Fruit fly (Drosophila melanogaster): ENCODE results near the gene CG13970.

DNA sequence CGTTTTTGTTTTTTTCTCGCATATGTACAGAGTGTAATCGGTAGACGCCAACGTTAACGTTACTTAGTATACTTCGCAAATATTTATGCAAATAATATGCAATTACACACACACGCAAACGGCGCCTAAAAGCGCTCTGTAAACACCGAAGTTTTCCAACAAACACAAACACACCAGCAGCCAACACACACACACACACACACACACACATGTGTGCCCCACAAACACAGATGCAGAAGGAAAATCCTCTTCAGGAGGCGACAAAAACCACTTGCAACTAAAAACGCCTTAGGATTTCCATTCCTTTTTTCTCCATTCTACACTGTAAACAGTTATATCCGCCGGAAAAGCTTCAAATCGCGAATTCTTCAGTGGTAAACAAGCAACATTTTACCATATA is 46.6 kb downstream of the CG13970 start:
- TF ChIP-seq CG18476 (GFP tag; optimal IDR thresholded peaks at IDR 0.05) = no peak
- no peak for TF ChIP-seq caup (GFP tag; optimal IDR thresholded peaks at IDR 0.05; ENCODE audit: severe bottlenecking)
- TF ChIP-seq CHES-1-like (GFP tag; optimal IDR thresholded peaks at IDR 0.05) = no peak
- no peak for TF ChIP-seq Drgx (GFP tag; IDR thresholded peaks at IDR 0.05)
- TF ChIP-seq dmrt99B (tag; optimal IDR thresholded peaks at IDR 0.05) = no peak
- TF ChIP-seq CG2712 (tag; optimal IDR thresholded peaks at IDR 0.05) = no peak
- no peak for TF ChIP-seq insv (GFP tag; optimal IDR thresholded peaks at IDR 0.05)
- no peak for TF ChIP-seq CG8290 (GFP tag; optimal IDR thresholded peaks at IDR 0.05)
- no peak for TF ChIP-seq CG8290 (tag; optimal IDR thresholded peaks at IDR 0.05)
- TF ChIP-seq CG7372 (GFP tag; IDR thresholded peaks at IDR 0.05) = no peak
- no peak for TF ChIP-seq CG7928 (GFP tag; optimal IDR thresholded peaks at IDR 0.05)
- no peak for TF ChIP-seq sisA (GFP tag; IDR thresholded peaks at IDR 0.05)
- no peak for TF ChIP-seq kah (GFP tag; optimal IDR thresholded peaks at IDR 0.05)
- TF ChIP-seq sd (tag; optimal IDR thresholded peaks at IDR 0.05) = no peak
- TF ChIP-seq H15 (GFP tag; IDR thresholded peaks at IDR 0.05) = no peak

Measured in whole organism, embryonic.